Fruit fly (Drosophila melanogaster): Measurements from ENCODE around the gene Hcf.

DNA sequence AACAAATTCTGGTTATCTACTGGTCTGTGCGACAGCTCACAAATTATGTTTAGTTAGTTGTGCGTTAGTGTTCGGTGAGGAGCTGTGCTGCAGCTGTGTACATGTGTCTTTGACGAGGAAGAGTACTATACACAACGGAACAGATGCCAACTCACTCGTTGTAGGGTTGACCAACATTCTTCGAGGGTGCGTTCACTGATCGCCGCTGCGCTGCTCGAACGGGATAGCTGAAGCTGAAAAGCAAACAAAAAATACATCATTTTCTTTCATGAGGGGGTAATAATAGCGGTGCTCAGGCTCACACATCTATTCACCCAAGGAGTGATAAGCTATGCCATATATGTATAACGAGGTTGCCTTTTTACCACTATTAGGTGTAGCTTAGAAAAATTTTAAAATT lies 27.0 kb downstream of the Hcf start:
- TF ChIP-seq Lpt (GFP tag; optimal IDR thresholded peaks at IDR 0.05), result no peak
- TF ChIP-seq acj6 (GFP tag; optimal IDR thresholded peaks at IDR 0.05), result no peak
- TF ChIP-seq CG7368 (GFP tag; optimal IDR thresholded peaks at IDR 0.05), result no peak
- no peak for TF ChIP-seq CG11294 (GFP tag; IDR thresholded peaks at IDR 0.05)

Measured in whole organism, prepupa.